Fruit fly (Drosophila melanogaster) whole organism, prepupa: ENCODE measurements around the gene CG14662.
A peak's percentile ranks its signal among the peaks of the same experiment; 100 is the strongest.

Experiments
- Blimp-1 ChIP-seq: fragments of 200-800 bp; sonication (Bioruptor generic); optimal IDR thresholded peaks from 3 replicates; lab custom pipeline; 2017; ENCODE audit warnings: missing biosample characterization, missing genetic modification characterization, mild to moderate bottlenecking, moderate library complexity, missing genetic modification reagents
- CG15336 ChIP-seq: fragments of 200-800 bp; sonication (Bioruptor generic); IDR thresholded peaks from 2 replicates; pipeline ENCODE4 v1.3.6; 2022; ENCODE audit warnings: missing biosample characterization, missing genetic modification characterization
- CG16779 ChIP-seq: fragments of 200-800 bp; sonication (Bioruptor generic); optimal IDR thresholded peaks from 3 replicates; lab custom pipeline; 2017; ENCODE audit warnings: missing biosample characterization, mild to moderate bottlenecking, missing genetic modification characterization
- CG6808 ChIP-seq: fragments of 200-800 bp; sonication (Bioruptor generic); optimal IDR thresholded peaks from 3 replicates; lab custom pipeline; 2017; ENCODE audit warnings: missing biosample characterization, missing genetic modification characterization, mild to moderate bottlenecking, moderate library complexity, missing genetic modification reagents
- Eip75B ChIP-seq: fragments of 200-800 bp; sonication (Bioruptor generic); optimal IDR thresholded peaks from 3 replicates; lab custom pipeline; 2016; ENCODE audit warnings: missing biosample characterization, missing genetic modification characterization
- Hr39 ChIP-seq: fragments of 200-800 bp; sonication (Bioruptor generic); optimal IDR thresholded peaks from 2 replicates; lab custom pipeline; 2016; ENCODE audit warnings: missing biosample characterization, missing genetic modification characterization
- Lpt ChIP-seq: fragments of 200-800 bp; sonication (Bioruptor generic); optimal IDR thresholded peaks from 3 replicates; lab custom pipeline; 2016; ENCODE audit warnings: missing biosample characterization, missing genetic modification characterization
- OdsH ChIP-seq: fragments of 200-800 bp; sonication (Bioruptor generic); optimal IDR thresholded peaks from 3 replicates; lab custom pipeline; 2016; ENCODE audit warnings: missing biosample characterization, missing genetic modification characterization
- Sox102F ChIP-seq: fragments of 200-800 bp; sonication (Bioruptor generic); optimal IDR thresholded peaks from 2 replicates; lab custom pipeline; 2016; ENCODE audit warnings: missing biosample characterization, mild to moderate bottlenecking, missing genetic modification characterization
- lz ChIP-seq: fragments of 200-800 bp; sonication (Bioruptor generic); optimal IDR thresholded peaks from 3 replicates; lab custom pipeline; 2016; ENCODE audit warnings: missing biosample characterization, missing genetic modification characterization
- svp ChIP-seq: fragments of 200-800 bp; sonication (Bioruptor generic); peaks from one replicate; lab custom pipeline; 2016; ENCODE audit warnings: missing biosample characterization, missing genetic modification characterization
- vri ChIP-seq: fragments of 200-800 bp; sonication (Bioruptor generic); optimal IDR thresholded peaks from 3 replicates; lab custom pipeline; 2016; ENCODE audit warnings: missing biosample characterization, mild to moderate bottlenecking, missing genetic modification characterization

- TF ChIP-seq Sox102F (GFP tag; lab: Kevin White, UChicago) (no peak), Hr39 (peak; percentile 8), svp (peak; percentile 64), CG15336 (GFP tag; lab: Robert Waterston, UW) (0 out of 2 replicates have a peak, but pooled peaks have one; percentile 15), Eip75B (GFP tag; lab: Kevin White, UChicago) (no peak), CG16779 (tag; lab: Kevin White, UChicago) (no peak), vri (GFP tag; lab: Kevin White, UChicago) (no peak), OdsH (GFP tag; lab: Kevin White, UChicago) (no peak), lz (GFP tag; lab: Kevin White, UChicago) (no peak), Blimp-1 (GFP tag; lab: Kevin White, UChicago) (no peak), CG6808 (GFP tag; lab: Kevin White, UChicago) (no peak), Lpt (GFP tag; lab: Kevin White, UChicago) (no peak)
These were observed 11.7 kb upstream of the CG14662 start for dm6 chr3R:4995549-4996277.
